Worm (Caenorhabditis elegans): ENCODE results near the gene tbx-41.

Gene tbx-41

DNA sequence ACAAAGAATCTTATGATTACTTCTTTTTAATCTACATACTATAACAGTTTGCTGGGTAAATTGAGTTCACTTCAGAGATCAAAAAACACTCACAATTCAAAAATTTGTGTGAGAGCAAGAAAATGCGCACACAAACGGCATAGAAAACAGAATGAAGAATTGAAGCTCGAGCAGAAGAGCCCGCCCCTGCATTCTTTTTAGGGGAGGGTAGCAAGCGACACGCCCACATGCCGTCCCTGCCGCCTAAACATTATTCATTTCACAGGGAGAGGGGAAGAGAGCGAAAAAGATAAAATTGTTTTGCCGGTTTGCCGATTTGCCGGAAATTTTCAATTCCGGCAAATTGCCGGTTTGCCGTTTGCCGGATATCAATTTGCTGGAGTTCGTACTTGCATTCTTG lies 44.3 kb downstream of the tbx-41 start (continued):
- TF ChIP-seq mbf-1 (tag; optimal IDR thresholded peaks at IDR 0.05) (peak; percentile 37), ama-1 (optimal IDR thresholded peaks at IDR 0.05) (no peak), sma-3 (GFP tag; optimal IDR thresholded peaks at IDR 0.05) (peak; percentile 83), nhr-10 (tag; optimal IDR thresholded peaks at IDR 0.05) (peak; percentile 87), ztf-1 (GFP tag; conservative IDR thresholded peaks at IDR 0.05) (no peak), snpc-4 (tag; optimal IDR thresholded peaks at IDR 0.05) (peak; percentile 77), ztf-4 (tag; optimal IDR thresholded peaks at IDR 0.05) (no peak), zag-1 (tag; optimal IDR thresholded peaks at IDR 0.05) (peak; percentile 55), egl-27 (tag; optimal IDR thresholded peaks at IDR 0.05) (peak; percentile 52), unc-62 (GFP tag; optimal IDR thresholded peaks at IDR 0.05) (no peak), skn-1 (tag; optimal IDR thresholded peaks at IDR 0.05) (no peak), nhr-12 (tag; optimal IDR thresholded peaks at IDR 0.05) (no peak), C34F6.9 (tag; optimal IDR thresholded peaks at IDR 0.05) (peak; percentile 56), ceh-16 (tag; optimal IDR thresholded peaks at IDR 0.05) (no peak), R02D3.7 (tag; optimal IDR thresholded peaks at IDR 0.05) (peak; percentile 18), fos-1 (tag; optimal IDR thresholded peaks at IDR 0.05) (peak; percentile 48)

DNA sequence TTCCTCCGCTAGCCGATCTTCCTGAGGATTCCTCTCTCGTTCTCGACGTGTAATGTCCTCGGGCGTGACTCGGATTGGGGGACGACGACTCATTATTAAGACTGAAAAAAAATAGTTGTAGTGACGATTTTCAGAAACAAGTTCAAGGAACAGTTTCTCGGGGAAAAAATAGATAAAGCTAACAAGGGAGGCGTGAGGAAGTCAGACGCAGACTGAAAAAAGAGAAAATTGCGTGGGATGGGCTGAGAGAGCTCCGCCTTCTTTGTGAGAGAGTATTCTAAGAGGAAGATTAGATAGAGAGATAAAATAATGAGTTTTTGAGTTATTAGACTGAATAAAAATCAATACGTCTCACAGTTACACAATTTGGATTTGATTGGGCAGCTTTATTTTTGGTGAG lies 48.2 kb downstream of the tbx-41 start, which contains the start of gene ZC53.1:
Gene ZC53.1 (minus strand): TSS at position 101 of the 400 bp plus-strand sequence.
- TF ChIP-seq fos-1 (tag; optimal IDR thresholded peaks at IDR 0.05), result no peak
- TF ChIP-seq blmp-1 (tag; optimal IDR thresholded peaks at IDR 0.05; ENCODE audit: insufficient read depth), result no peak
- TF ChIP-seq nhr-21 (tag; optimal IDR thresholded peaks at IDR 0.05), result no peak
- no peak for TF ChIP-seq elt-3 (tag; optimal IDR thresholded peaks at IDR 0.05)
- no peak for TF ChIP-seq dmd-4 (tag; optimal IDR thresholded peaks at IDR 0.05)
- TF ChIP-seq mbf-1 (tag; optimal IDR thresholded peaks at IDR 0.05), result no peak

DNA sequence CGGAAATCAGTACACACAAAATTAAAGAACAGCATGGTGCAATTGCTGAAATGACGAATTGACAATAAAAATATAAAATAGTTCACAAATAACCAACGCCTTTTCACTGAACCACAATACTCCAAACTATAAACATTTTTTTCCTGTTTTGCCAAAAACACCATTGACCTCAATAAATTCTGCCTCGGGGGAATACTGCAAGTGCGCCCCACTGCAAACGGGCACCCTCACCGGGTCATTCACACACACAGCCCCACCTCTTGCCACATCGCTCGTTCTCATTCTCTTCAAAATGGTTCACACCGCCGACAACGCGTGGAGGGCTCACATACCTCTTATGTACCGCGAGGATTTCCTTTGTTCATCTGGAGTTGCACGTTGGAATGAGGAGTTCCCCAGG lies 50.0 kb downstream of the tbx-41 start, which contains the start of gene rgs-9:
Gene rgs-9 (plus strand): TSS at position 237 of the 400 bp plus-strand sequence.
- no peak for TF ChIP-seq gmeb-1 (tag; optimal IDR thresholded peaks at IDR 0.05)
- TF ChIP-seq peb-1 (tag; optimal IDR thresholded peaks at IDR 0.05), result no peak
- no peak for TF ChIP-seq zag-1 (tag; optimal IDR thresholded peaks at IDR 0.05)
